Fruit fly (Drosophila melanogaster) whole organism, embryonic: ENCODE results near the gene PGAP1.

Experiments
- ATbp ChIP-seq: fragments of 200-800 bp; sonication (Bioruptor generic); optimal IDR thresholded peaks from 2 replicates; lab custom pipeline; 2017; ENCODE audit warnings: missing biosample characterization, mild to moderate bottlenecking, missing genetic modification characterization, missing genetic modification reagents
- Atf3 ChIP-seq: fragments of 200-800 bp; sonication (Bioruptor generic); optimal IDR thresholded peaks from 3 replicates; lab custom pipeline; 2016; ENCODE audit warnings: missing biosample characterization, missing genetic modification characterization
- BEAF-32 ChIP-seq: fragments of 200-800 bp; sonication (Bioruptor generic); optimal IDR thresholded peaks from 3 replicates; lab custom pipeline; 2017; ENCODE audit warnings: missing biosample characterization, missing genetic modification characterization, mild to moderate bottlenecking, moderate library complexity, missing genetic modification reagents
- Bdp1 ChIP-seq: fragments of 200-800 bp; sonication (Bioruptor generic); optimal IDR thresholded peaks from 3 replicates; lab custom pipeline; 2016; ENCODE audit warnings: missing biosample characterization, missing genetic modification characterization
- CG10654 ChIP-seq: fragments of 200-800 bp; sonication (Bioruptor generic); optimal IDR thresholded peaks from 2 replicates; lab custom pipeline; 2016; ENCODE audit warnings: missing biosample characterization, missing genetic modification characterization
- CG11398 ChIP-seq: fragments of 200-800 bp; sonication (Bioruptor generic); optimal IDR thresholded peaks from 2 replicates; lab custom pipeline; 2016; ENCODE audit warnings: missing biosample characterization, missing genetic modification characterization
- CG12104 ChIP-seq: fragments of 200-800 bp; sonication (Bioruptor generic); optimal IDR thresholded peaks from 3 replicates; lab custom pipeline; 2016; ENCODE audit warnings: missing biosample characterization, missing genetic modification characterization
- CG12769 ChIP-seq: fragments of 200-800 bp; sonication (Bioruptor generic); optimal IDR thresholded peaks from 2 replicates; lab custom pipeline; 2019; ENCODE audit warnings: missing biosample characterization, mild to moderate bottlenecking, missing genetic modification characterization, moderate library complexity
- CG15073 ChIP-seq: fragments of 200-800 bp; sonication (Bioruptor generic); optimal IDR thresholded peaks from 2 replicates; lab custom pipeline; 2016; ENCODE audit warnings: missing biosample characterization, missing genetic modification characterization
- CG30403 ChIP-seq: fragments of 200-800 bp; sonication (Bioruptor generic); optimal IDR thresholded peaks from 3 replicates; lab custom pipeline; 2016; ENCODE audit warnings: missing biosample characterization, missing genetic modification characterization
- CG33213 ChIP-seq: fragments of 200-800 bp; sonication (Bioruptor generic); optimal IDR thresholded peaks from 3 replicates; lab custom pipeline; 2016; ENCODE audit warnings: missing biosample characterization, missing genetic modification characterization
- CG3838 ChIP-seq: fragments of 200-800 bp; sonication (Bioruptor generic); optimal IDR thresholded peaks from 3 replicates; lab custom pipeline; 2016; ENCODE audit warnings: missing biosample characterization, missing genetic modification characterization
- CG5180 ChIP-seq: fragments of 200-800 bp; sonication (Bioruptor generic); optimal IDR thresholded peaks from 3 replicates; lab custom pipeline; 2017; ENCODE audit warnings: missing biosample characterization, missing genetic modification characterization, mild to moderate bottlenecking, moderate library complexity, missing genetic modification reagents
- CG6654 ChIP-seq: fragments of 200-800 bp; sonication (Bioruptor generic); optimal IDR thresholded peaks from 2 replicates; lab custom pipeline; 2017; ENCODE audit warnings: missing biosample characterization, mild to moderate bottlenecking, missing genetic modification characterization
- CG6689 ChIP-seq: fragments of 200-800 bp; sonication (Bioruptor generic); IDR thresholded peaks from 2 replicates; pipeline ENCODE4 v1.3.6; 2022; ENCODE audit warnings: missing biosample characterization, missing genetic modification characterization
- CG7928 ChIP-seq: fragments of 200-800 bp; sonication (Bioruptor generic); optimal IDR thresholded peaks from 2 replicates; lab custom pipeline; 2017; ENCODE audit warnings: missing biosample characterization, mild to moderate bottlenecking, missing genetic modification characterization
- Dbx ChIP-seq: fragments of 200-800 bp; sonication (Bioruptor generic); IDR thresholded peaks from 3 replicates; pipeline ENCODE4 v1.3.6; 2022; ENCODE audit warnings: missing biosample characterization, missing genetic modification characterization
- E2f1 ChIP-seq: fragments of 200-800 bp; sonication (Bioruptor generic); IDR thresholded peaks from 2 replicates; pipeline ENCODE4 v1.3.6; 2022; ENCODE audit warnings: missing biosample characterization, missing genetic modification characterization
- HLH3B ChIP-seq: fragments of 200-800 bp; sonication (Bioruptor generic); IDR thresholded peaks from 2 replicates; pipeline ENCODE4 v1.3.6; 2022; ENCODE audit warnings: missing biosample characterization, missing genetic modification characterization
- Hand ChIP-seq: fragments of 200-800 bp; sonication (Bioruptor generic); optimal IDR thresholded peaks from 2 replicates; lab custom pipeline; 2017; ENCODE audit warnings: mild to moderate bottlenecking, missing biosample characterization, missing genetic modification reagents, missing genetic modification characterization
- Hr78 ChIP-seq, 2 experiments: fragments of 200-800 bp in 1 of 2; fragments of >200 bp in 1 of 2; sonication (Bioruptor generic) in 1 of 2; optimal IDR thresholded peaks; 2 replicates each; lab custom pipeline; 2017 to 2019; ENCODE audit warnings: missing biosample characterization in 2 of 2, missing genetic modification characterization in 2 of 2, mild to moderate bottlenecking in 1 of 2, moderate library complexity in 1 of 2
- Kr ChIP-seq: fragments of 200-800 bp; sonication (Bioruptor generic); optimal IDR thresholded peaks from 2 replicates; lab custom pipeline; 2017; ENCODE audit warnings: missing biosample characterization, mild to moderate bottlenecking, missing genetic modification characterization
- Neu2 ChIP-seq: fragments of 200-800 bp; sonication (Bioruptor generic); optimal IDR thresholded peaks from 3 replicates; lab custom pipeline; 2016; ENCODE audit warnings: missing biosample characterization, missing genetic modification characterization, borderline replicate concordance
- Nf-YB ChIP-seq: fragments of 200-800 bp; sonication (Bioruptor generic); optimal IDR thresholded peaks from 3 replicates; lab custom pipeline; 2019; ENCODE audit warnings: missing biosample characterization, mild to moderate bottlenecking, missing genetic modification characterization, moderate library complexity
- Pdp1 ChIP-seq, 2 experiments: fragments of 200-800 bp; sonication (Bioruptor generic); optimal IDR thresholded peaks; 3 replicates each; lab custom pipeline; 2016; ENCODE audit warnings: missing biosample characterization in 2 of 2, missing genetic modification characterization in 2 of 2, mild to moderate bottlenecking in 1 of 2, moderate library complexity in 1 of 2
- Sox100B ChIP-seq: fragments of 200-800 bp; sonication (Bioruptor generic); optimal IDR thresholded peaks from 3 replicates; lab custom pipeline; 2018; ENCODE audit warnings: missing biosample characterization, mild to moderate bottlenecking, missing genetic modification characterization
- Sry-δ ChIP-seq: fragments of 200-800 bp; sonication (Bioruptor generic); optimal IDR thresholded peaks from 2 replicates; lab custom pipeline; 2016; ENCODE audit warnings: missing biosample characterization, missing genetic modification characterization
- Taf1 ChIP-seq: fragments of 200-800 bp; sonication (Bioruptor generic); IDR thresholded peaks from 2 replicates; pipeline ENCODE4 v1.3.6; 2022; ENCODE audit warnings: missing biosample characterization, missing genetic modification characterization
- Tbp ChIP-seq: fragments of >200 bp; optimal IDR thresholded peaks from 2 replicates; lab custom pipeline; 2018; ENCODE audit warnings: missing biosample characterization, missing genetic modification characterization
- aop ChIP-seq: fragments of 200-800 bp; sonication (Bioruptor generic); IDR thresholded peaks from 2 replicates; pipeline ENCODE4 v1.3.6; 2022; ENCODE audit warnings: missing biosample characterization, missing genetic modification characterization
- bigmax ChIP-seq: fragments of 200-800 bp; sonication (Bioruptor generic); optimal IDR thresholded peaks from 2 replicates; lab custom pipeline; 2018; ENCODE audit warnings: missing biosample characterization, mild to moderate bottlenecking, missing genetic modification characterization
- cas ChIP-seq: fragments of 200-800 bp; sonication (Bioruptor generic); IDR thresholded peaks from 2 replicates; pipeline ENCODE4 v1.3.6; 2022; ENCODE audit warnings: missing biosample characterization, missing genetic modification characterization
- dimm ChIP-seq: fragments of 200-800 bp; sonication (Bioruptor generic); IDR thresholded peaks from 2 replicates; pipeline ENCODE4 v1.3.6; 2022; ENCODE audit warnings: missing biosample characterization, missing genetic modification characterization
- fd102C ChIP-seq: fragments of 200-800 bp; sonication (Bioruptor generic); optimal IDR thresholded peaks from 2 replicates; lab custom pipeline; 2018; ENCODE audit warnings: missing biosample characterization, mild to moderate bottlenecking, missing genetic modification characterization, moderate library complexity
- gem ChIP-seq: fragments of 200-800 bp; sonication (Bioruptor generic); optimal IDR thresholded peaks from 2 replicates; lab custom pipeline; 2019; ENCODE audit warnings: missing biosample characterization, mild to moderate bottlenecking, missing genetic modification characterization, moderate library complexity
- grn ChIP-seq: fragments of 200-800 bp; sonication (Bioruptor generic); optimal IDR thresholded peaks from 3 replicates; lab custom pipeline; 2017; ENCODE audit warnings: missing biosample characterization, missing genetic modification characterization
- gsb-n ChIP-seq: fragments of 200-800 bp; sonication (Bioruptor generic); optimal IDR thresholded peaks from 3 replicates; lab custom pipeline; 2018; ENCODE audit warnings: missing biosample characterization, mild to moderate bottlenecking, missing genetic modification characterization
- jigr1 ChIP-seq: fragments of 200-800 bp; sonication (Bioruptor generic); IDR thresholded peaks from 3 replicates; pipeline ENCODE4 v1.3.6; 2022; ENCODE audit warnings: missing biosample characterization, missing genetic modification characterization
- jumu ChIP-seq: fragments of 200-800 bp; sonication (Bioruptor generic); optimal IDR thresholded peaks from 3 replicates; lab custom pipeline; 2016; ENCODE audit warnings: missing biosample characterization, missing genetic modification characterization
- kah ChIP-seq: fragments of 200-800 bp; sonication (Bioruptor generic); optimal IDR thresholded peaks from 2 replicates; lab custom pipeline; 2018; ENCODE audit warnings: missing biosample characterization, mild to moderate bottlenecking, missing genetic modification characterization
- lola ChIP-seq, 3 experiments: fragments of >200 bp in 2 of 3; fragments of 200-800 bp in 1 of 3; sonication (Bioruptor generic) in 1 of 3; optimal IDR thresholded peaks; 2 replicates each; lab custom pipeline; 2017 to 2019; ENCODE audit warnings: missing biosample characterization in 3 of 3, missing genetic modification characterization in 3 of 3, mild to moderate bottlenecking in 1 of 3, moderate library complexity in 1 of 3
- lov ChIP-seq, 2 experiments: fragments of 200-800 bp in 1 of 2; fragments of >200 bp in 1 of 2; sonication (Bioruptor generic) in 1 of 2; IDR thresholded peaks in 1 of 2; optimal IDR thresholded peaks in 1 of 2; 2 replicates in 1 of 2; 3 replicates in 1 of 2; pipeline versions ENCODE4 v1.3.6 to Lab custom; 2017 to 2022; ENCODE audit warnings: missing biosample characterization in 1 of 2, missing genetic modification characterization in 1 of 2
- row ChIP-seq: fragments of 200-800 bp; sonication (Bioruptor generic); IDR thresholded peaks from 3 replicates; pipeline ENCODE4 v1.3.6; 2022; ENCODE audit warnings: missing biosample characterization, missing genetic modification characterization
- sim ChIP-seq: fragments of 200-800 bp; sonication (Bioruptor generic); IDR thresholded peaks from 2 replicates; pipeline ENCODE4 v1.3.6; 2022; ENCODE audit warnings: missing biosample characterization, missing genetic modification characterization
- so ChIP-seq: fragments of 200-800 bp; sonication (Bioruptor generic); IDR thresholded peaks from 3 replicates; pipeline ENCODE4 v1.3.6; 2022; ENCODE audit warnings: missing biosample characterization, missing genetic modification characterization
- tll ChIP-seq, 2 experiments: fragments of 200-800 bp in 1 of 2; fragments of >200 bp in 1 of 2; sonication (Bioruptor generic) in 1 of 2; optimal IDR thresholded peaks; 2 replicates each; lab custom pipeline; 2017 to 2019; ENCODE audit warnings: missing biosample characterization in 2 of 2, missing genetic modification characterization in 2 of 2, mild to moderate bottlenecking in 1 of 2, moderate library complexity in 1 of 2
- tna ChIP-seq: fragments of 200-800 bp; sonication (Bioruptor generic); IDR thresholded peaks from 2 replicates; pipeline ENCODE4 v1.3.6; 2022; ENCODE audit warnings: missing biosample characterization, missing genetic modification characterization; ENCODE audit not compliant: partially characterized antibody
- ttk ChIP-seq: fragments of 200-800 bp; sonication (Bioruptor generic); IDR thresholded peaks from 2 replicates; pipeline ENCODE4 v2.1.2; 2022; ENCODE audit warnings: missing biosample characterization, missing genetic modification characterization
- vnd ChIP-seq: fragments of 200-800 bp; sonication (Bioruptor generic); IDR thresholded peaks from 3 replicates; pipeline ENCODE4 v1.3.6; 2022; ENCODE audit warnings: missing biosample characterization, missing genetic modification characterization; ENCODE audit not compliant: partially characterized antibody

The PGAP1 gene

DNA sequence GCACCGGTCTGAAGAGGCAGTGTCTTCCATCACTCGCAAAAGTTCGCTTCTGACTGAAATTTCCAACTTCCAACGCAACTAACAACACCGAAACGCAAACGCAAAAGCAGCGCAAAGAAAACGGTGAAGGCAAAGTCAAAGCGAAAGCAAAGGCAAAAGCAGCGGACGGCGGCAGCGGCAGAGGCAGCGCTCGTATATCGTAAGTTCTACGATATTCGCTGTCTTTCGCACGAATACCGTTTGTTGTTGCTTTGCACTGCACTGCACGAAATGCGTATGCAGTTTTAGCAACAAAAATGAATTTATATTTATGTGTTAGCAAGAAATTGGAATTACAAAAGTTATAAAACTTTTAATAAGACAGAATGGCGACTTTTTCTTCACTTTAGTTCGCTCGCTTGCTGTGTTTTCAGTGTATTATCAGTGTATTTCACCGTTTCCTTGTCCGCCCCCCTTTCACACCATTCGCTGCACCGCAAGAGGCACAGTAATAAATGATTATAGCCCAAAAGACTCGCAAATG, 40.8 kb downstream of the PGAP1 start, which contains the start of gene OtopLa (continued):
- TF ChIP-seq lov (optimal IDR thresholded peaks at IDR 0.05; lab: Kevin White, UChicago), result no peak
- TF ChIP-seq lov (GFP tag; IDR thresholded peaks at IDR 0.05; lab: Robert Waterston, UW), result peak; percentile 85
- no peak for TF ChIP-seq tll (GFP tag; optimal IDR thresholded peaks at IDR 0.05; lab: Kevin White, UChicago)
- peak; percentile 26 for TF ChIP-seq CG7928 (GFP tag; lab: Kevin White, UChicago)
- no peak for TF ChIP-seq grn
- peak; percentile 56 for TF ChIP-seq Nf-YB (GFP tag; lab: Kevin White, UChicago)
- peak; percentile 63 for TF ChIP-seq Atf3 (GFP tag; lab: Kevin White, UChicago)
- peak; percentile 80 for TF ChIP-seq jumu (GFP tag; lab: Kevin White, UChicago)
- peak; percentile 55 for TF ChIP-seq Bdp1 (GFP tag; lab: Kevin White, UChicago)
- TF ChIP-seq CG11398 (GFP tag; lab: Kevin White, UChicago), result peak; percentile 45
- TF ChIP-seq Tbp (GFP tag; lab: Kevin White, UChicago), result no peak
- peak; percentile 85 for TF ChIP-seq CG30403 (GFP tag; lab: Kevin White, UChicago)
- peak; percentile 67; the same call in 1 of the 2 replicates for TF ChIP-seq sim (GFP tag; lab: Robert Waterston, UW)
- TF ChIP-seq fd102C (GFP tag; lab: Kevin White, UChicago), result no peak
- TF ChIP-seq CG3838 (GFP tag; lab: Kevin White, UChicago), result peak; percentile 18
- peak; percentile 70 for TF ChIP-seq CG6654 (GFP tag; lab: Kevin White, UChicago)
- peak; percentile 89 for TF ChIP-seq CG6689 (GFP tag; lab: Robert Waterston, UW)
- TF ChIP-seq so (GFP tag; lab: Robert Waterston, UW), result peak; percentile 90
- peak; percentile 59 for TF ChIP-seq dimm
- no peak for TF ChIP-seq CG12769 (tag; lab: Kevin White, UChicago)
- TF ChIP-seq jigr1 (GFP tag; lab: Robert Waterston, UW), result 0 out of 3 replicates have a peak, but pooled peaks have one; percentile 45
- peak; percentile 79 for TF ChIP-seq aop
- peak; percentile 86 to 87 for TF ChIP-seq Pdp1 (GFP tag; optimal IDR thresholded peaks at IDR 0.05; lab: Kevin White, UChicago)
- TF ChIP-seq cas (GFP tag; lab: Robert Waterston, UW), result 0 out of 2 replicates have a peak, but pooled peaks have one; percentile 49
- TF ChIP-seq Hr78 (GFP tag; optimal IDR thresholded peaks at IDR 0.05; lab: Kevin White, UChicago), result no peak
- TF ChIP-seq row (GFP tag; lab: Robert Waterston, UW), result peak; percentile 84
- peak; percentile 77 for TF ChIP-seq E2f1 (GFP tag; lab: Robert Waterston, UW)
- TF ChIP-seq lola (GFP tag; optimal IDR thresholded peaks at IDR 0.05; lab: Kevin White, UChicago), result peak in 1 of 3 experiments; percentile 75
- TF ChIP-seq CG33213, result peak; percentile 65
- no peak for TF ChIP-seq Neu2 (GFP tag; lab: Kevin White, UChicago)
- TF ChIP-seq bigmax (GFP tag; lab: Kevin White, UChicago), result no peak
- TF ChIP-seq CG15073 (GFP tag; lab: Kevin White, UChicago), result peak; percentile 1
- peak; percentile 31 for TF ChIP-seq Sry-δ (GFP tag; lab: Kevin White, UChicago)
- peak; percentile 89 for TF ChIP-seq ttk (GFP tag; lab: Robert Waterston, UW)
- TF ChIP-seq tna (GFP tag; lab: Robert Waterston, UW), result no peak
- peak; percentile 79 for TF ChIP-seq Dbx (GFP tag; lab: Robert Waterston, UW)
- TF ChIP-seq CG10654, result peak; percentile 73
- no peak for TF ChIP-seq vnd (GFP tag; lab: Robert Waterston, UW)
- no peak for TF ChIP-seq BEAF-32 (GFP tag; lab: Kevin White, UChicago)
- peak; percentile 68 for TF ChIP-seq CG5180 (GFP tag; lab: Kevin White, UChicago)
- peak; percentile 85 for TF ChIP-seq gsb-n (tag; lab: Kevin White, UChicago)
- TF ChIP-seq Taf1 (GFP tag; lab: Robert Waterston, UW), result peak; percentile 47; the same call in 1 of the 2 replicates
- TF ChIP-seq CG12104 (GFP tag; lab: Kevin White, UChicago), result peak; percentile 65
- peak; percentile 75 for TF ChIP-seq Sox100B (GFP tag; lab: Kevin White, UChicago)
- no peak for TF ChIP-seq Kr (GFP tag; lab: Kevin White, UChicago)
- peak; percentile 89 for TF ChIP-seq gem (tag; lab: Kevin White, UChicago)
- peak; percentile 66 for TF ChIP-seq Hand (GFP tag; lab: Kevin White, UChicago)
- peak; percentile 86 for TF ChIP-seq ATbp (GFP tag; lab: Kevin White, UChicago)
- TF ChIP-seq HLH3B (GFP tag; lab: Robert Waterston, UW), result peak; percentile 90
- peak; percentile 66 for TF ChIP-seq kah (GFP tag; lab: Kevin White, UChicago)
